Fruit fly (Drosophila melanogaster) whole organism, embryonic: ENCODE measurements around the gene alphaSnap.
A peak's percentile ranks its signal among the peaks of the same experiment; 100 is the strongest.

Source experiments
- Aef1 ChIP-seq: fragments of 200-800 bp; sonication (Bioruptor generic); IDR thresholded peaks from 3 replicates; pipeline ENCODE4 v1.3.6; 2022; ENCODE audit warnings: missing biosample characterization, missing genetic modification characterization
- B-H2 ChIP-seq: fragments of 200-800 bp; sonication (Bioruptor generic); optimal IDR thresholded peaks from 2 replicates; lab custom pipeline; 2018; ENCODE audit warnings: missing biosample characterization, mild to moderate bottlenecking, missing genetic modification characterization
- Bdp1 ChIP-seq: fragments of 200-800 bp; sonication (Bioruptor generic); optimal IDR thresholded peaks from 3 replicates; lab custom pipeline; 2016; ENCODE audit warnings: missing biosample characterization, missing genetic modification characterization
- CG10366 ChIP-seq: fragments of 200-800 bp; sonication (Bioruptor generic); IDR thresholded peaks from 2 replicates; pipeline ENCODE4 v1.3.6; 2022; ENCODE audit warnings: missing biosample characterization, missing genetic modification characterization
- CG10462 ChIP-seq: fragments of 200-800 bp; sonication (Bioruptor generic); optimal IDR thresholded peaks from 2 replicates; lab custom pipeline; 2016; ENCODE audit warnings: missing biosample characterization, missing genetic modification characterization
- CG1602 ChIP-seq: fragments of 200-800 bp; sonication (Bioruptor generic); optimal IDR thresholded peaks from 3 replicates; lab custom pipeline; 2016; ENCODE audit warnings: missing biosample characterization, missing genetic modification characterization
- CG16815 ChIP-seq: fragments of 200-800 bp; sonication (Bioruptor generic); optimal IDR thresholded peaks from 3 replicates; lab custom pipeline; 2017; ENCODE audit warnings: missing biosample characterization, mild to moderate bottlenecking, missing genetic modification characterization
- CG17912 ChIP-seq: fragments of 200-800 bp; sonication (Bioruptor generic); optimal IDR thresholded peaks from 2 replicates; lab custom pipeline; 2018; ENCODE audit warnings: missing biosample characterization, mild to moderate bottlenecking, missing genetic modification characterization
- CG18262 ChIP-seq: fragments of 200-800 bp; optimal IDR thresholded peaks from 3 replicates; lab custom pipeline; 2019; ENCODE audit warnings: missing biosample characterization, mild to moderate bottlenecking, missing genetic modification characterization, moderate library complexity
- CG18764 ChIP-seq: fragments of 200-800 bp; sonication (Bioruptor generic); optimal IDR thresholded peaks from 3 replicates; lab custom pipeline; 2016; ENCODE audit warnings: missing biosample characterization, missing genetic modification characterization
- CG2678 ChIP-seq: fragments of 200-800 bp; sonication (Bioruptor generic); optimal IDR thresholded peaks from 3 replicates; lab custom pipeline; 2019; ENCODE audit warnings: missing biosample characterization, mild to moderate bottlenecking, missing genetic modification characterization, moderate library complexity
- CG30431 ChIP-seq: fragments of 200-800 bp; sonication (Bioruptor generic); optimal IDR thresholded peaks from 2 replicates; lab custom pipeline; 2017; ENCODE audit warnings: missing biosample characterization, missing genetic modification characterization
- CG3065 ChIP-seq: fragments of 200-800 bp; sonication (Bioruptor generic); optimal IDR thresholded peaks from 2 replicates; lab custom pipeline; 2016; ENCODE audit warnings: missing biosample characterization, missing genetic modification characterization
- CG32767 ChIP-seq: fragments of 200-800 bp; sonication (Bioruptor generic); IDR thresholded peaks from 2 replicates; pipeline ENCODE4 v1.3.6; 2022; ENCODE audit warnings: missing biosample characterization, missing genetic modification characterization
- CG33213 ChIP-seq: fragments of 200-800 bp; sonication (Bioruptor generic); optimal IDR thresholded peaks from 3 replicates; lab custom pipeline; 2016; ENCODE audit warnings: missing biosample characterization, missing genetic modification characterization
- CG34376 ChIP-seq: fragments of 200-800 bp; sonication (Bioruptor generic); optimal IDR thresholded peaks from 2 replicates; lab custom pipeline; 2018; ENCODE audit warnings: missing biosample characterization, mild to moderate bottlenecking, missing genetic modification characterization
- CG3847 ChIP-seq: fragments of 200-800 bp; sonication (Bioruptor generic); IDR thresholded peaks from 2 replicates; pipeline ENCODE4 v1.3.6; 2022; ENCODE audit warnings: missing biosample characterization, missing genetic modification characterization
- CG42726 ChIP-seq: fragments of 200-800 bp; sonication (Bioruptor generic); IDR thresholded peaks from 2 replicates; pipeline ENCODE4 v1.3.6; 2022; ENCODE audit warnings: missing biosample characterization, missing genetic modification characterization; ENCODE audit not compliant: partially characterized antibody
- CG4360 ChIP-seq: fragments of 200-800 bp; sonication (Bioruptor generic); IDR thresholded peaks from 2 replicates; pipeline ENCODE4 v1.3.6; 2022; ENCODE audit warnings: missing biosample characterization, missing genetic modification characterization
- CG4424 ChIP-seq: fragments of 200-800 bp; sonication (Bioruptor generic); optimal IDR thresholded peaks from 3 replicates; lab custom pipeline; 2016; ENCODE audit warnings: missing biosample characterization, missing genetic modification characterization
- CG7372 ChIP-seq: fragments of 200-800 bp; sonication (Bioruptor generic); IDR thresholded peaks from 2 replicates; pipeline ENCODE4 v1.3.6; 2022; ENCODE audit warnings: missing biosample characterization, missing genetic modification characterization
- CG7786 ChIP-seq: fragments of 200-800 bp; sonication (Bioruptor generic); optimal IDR thresholded peaks from 2 replicates; lab custom pipeline; 2016; ENCODE audit warnings: missing biosample characterization, missing genetic modification characterization
- CG7839 ChIP-seq: fragments of 200-800 bp; sonication (Bioruptor generic); optimal IDR thresholded peaks from 3 replicates; lab custom pipeline; 2018; ENCODE audit warnings: missing biosample characterization, mild to moderate bottlenecking, missing genetic modification characterization, moderate library complexity
- CG9609 ChIP-seq: fragments of 200-800 bp; sonication (Bioruptor generic); optimal IDR thresholded peaks from 3 replicates; lab custom pipeline; 2016; ENCODE audit warnings: missing biosample characterization, missing genetic modification characterization
- CTCF ChIP-seq: fragments of 200-800 bp; sonication (Bioruptor generic); optimal IDR thresholded peaks from 2 replicates; lab custom pipeline; 2017; ENCODE audit warnings: missing biosample characterization, mild to moderate bottlenecking, missing genetic modification characterization, moderate library complexity
- Chrac-16 ChIP-seq: fragments of 200-800 bp; sonication (Bioruptor generic); optimal IDR thresholded peaks from 3 replicates; lab custom pipeline; 2016; ENCODE audit warnings: missing biosample characterization, missing genetic modification characterization
- CkIIα-i1 ChIP-seq: fragments of 200-800 bp; sonication (Bioruptor generic); IDR thresholded peaks from 2 replicates; pipeline ENCODE4 v1.3.6; 2022; ENCODE audit warnings: missing biosample characterization, missing genetic modification characterization
- Dll ChIP-seq: fragments of 200-800 bp; sonication (Bioruptor generic); IDR thresholded peaks from 4 replicates; pipeline ENCODE4 v1.3.6; 2022; ENCODE audit warnings: missing biosample characterization, missing genetic modification characterization; ENCODE audit not compliant: partially characterized antibody
- Gug ChIP-seq: fragments of 200-800 bp; sonication (Bioruptor generic); IDR thresholded peaks from 4 replicates; pipeline ENCODE4 v1.3.6; 2022; ENCODE audit warnings: missing biosample characterization, missing genetic modification characterization
- HLH4C ChIP-seq: fragments of 200-800 bp; sonication (Bioruptor generic); IDR thresholded peaks from 3 replicates; pipeline ENCODE4 v1.3.6; 2022; ENCODE audit warnings: missing biosample characterization, missing genetic modification characterization; ENCODE audit not compliant: partially characterized antibody
- Hmx ChIP-seq: fragments of 200-800 bp; sonication (Bioruptor generic); optimal IDR thresholded peaks from 2 replicates; lab custom pipeline; 2016; ENCODE audit warnings: missing biosample characterization, missing genetic modification characterization
- Hsf ChIP-seq: fragments of 200-800 bp; sonication (Bioruptor generic); optimal IDR thresholded peaks from 3 replicates; lab custom pipeline; 2016; ENCODE audit warnings: missing biosample characterization, missing genetic modification characterization
- Meics ChIP-seq: fragments of 200-800 bp; sonication (Bioruptor generic); optimal IDR thresholded peaks from 2 replicates; lab custom pipeline; 2017; ENCODE audit warnings: missing biosample characterization, mild to moderate bottlenecking, missing genetic modification characterization
- Nf-YB ChIP-seq: fragments of 200-800 bp; sonication (Bioruptor generic); optimal IDR thresholded peaks from 3 replicates; lab custom pipeline; 2019; ENCODE audit warnings: missing biosample characterization, mild to moderate bottlenecking, missing genetic modification characterization, moderate library complexity
- Rfx ChIP-seq: fragments of 200-800 bp; sonication (Bioruptor generic); IDR thresholded peaks from 2 replicates; pipeline ENCODE4 v1.3.6; 2022; ENCODE audit warnings: missing biosample characterization, missing genetic modification characterization
- Rx ChIP-seq: fragments of 200-800 bp; sonication (Bioruptor generic); IDR thresholded peaks from 2 replicates; pipeline ENCODE4 v1.3.6; 2022; ENCODE audit warnings: missing biosample characterization, missing genetic modification characterization
- Spps ChIP-seq: fragments of 200-800 bp; sonication (Bioruptor generic); optimal IDR thresholded peaks from 2 replicates; lab custom pipeline; 2018; ENCODE audit warnings: missing biosample characterization, mild to moderate bottlenecking, missing genetic modification characterization
- YL-1 ChIP-seq: fragments of 200-800 bp; sonication (Bioruptor generic); optimal IDR thresholded peaks from 3 replicates; lab custom pipeline; 2017; ENCODE audit warnings: missing biosample characterization, mild to moderate bottlenecking, missing genetic modification characterization
- aop ChIP-seq: fragments of 200-800 bp; sonication (Bioruptor generic); IDR thresholded peaks from 2 replicates; pipeline ENCODE4 v1.3.6; 2022; ENCODE audit warnings: missing biosample characterization, missing genetic modification characterization
- bab2 ChIP-seq: fragments of 200-800 bp; sonication (Bioruptor generic); optimal IDR thresholded peaks from 2 replicates; lab custom pipeline; 2016; ENCODE audit warnings: missing biosample characterization, missing genetic modification characterization
- chn ChIP-seq: fragments of 200-800 bp; sonication (Bioruptor generic); optimal IDR thresholded peaks from 2 replicates; lab custom pipeline; 2016; ENCODE audit warnings: missing biosample characterization, missing genetic modification characterization
- croc ChIP-seq: fragments of 200-800 bp; sonication (Bioruptor generic); conservative IDR thresholded peaks from 3 replicates; pipeline ENCODE4 v1.3.6; 2022; ENCODE audit warnings: missing biosample characterization, missing genetic modification characterization
- gcm ChIP-seq: fragments of 200-800 bp; sonication (Bioruptor generic); optimal IDR thresholded peaks from 2 replicates; lab custom pipeline; 2019; ENCODE audit warnings: missing biosample characterization, mild to moderate bottlenecking, missing genetic modification characterization, moderate library complexity
- gsb ChIP-seq: fragments of 200-800 bp; sonication (Bioruptor generic); IDR thresholded peaks from 2 replicates; pipeline ENCODE4 v1.3.6; 2022; ENCODE audit warnings: missing biosample characterization, missing genetic modification characterization
- inv ChIP-seq: fragments of 200-800 bp; sonication (Bioruptor generic); IDR thresholded peaks from 2 replicates; pipeline ENCODE4 v1.3.6; 2022; ENCODE audit warnings: missing biosample characterization, missing genetic modification characterization; ENCODE audit not compliant: partially characterized antibody
- nerfin-1 ChIP-seq: fragments of 200-800 bp; sonication (Bioruptor generic); optimal IDR thresholded peaks from 3 replicates; lab custom pipeline; 2019; ENCODE audit warnings: missing biosample characterization, mild to moderate bottlenecking, missing genetic modification characterization, moderate library complexity
- p53 ChIP-seq: fragments of 200-800 bp; sonication (Bioruptor generic); optimal IDR thresholded peaks from 2 replicates; lab custom pipeline; 2016; ENCODE audit warnings: missing biosample characterization, missing genetic modification characterization
- pho ChIP-seq: fragments of 200-800 bp; sonication (Bioruptor generic); optimal IDR thresholded peaks from 2 replicates; lab custom pipeline; 2016; ENCODE audit warnings: missing biosample characterization, missing genetic modification characterization
- slbo ChIP-seq: fragments of 200-800 bp; sonication (Bioruptor generic); IDR thresholded peaks from 2 replicates; pipeline ENCODE4 v1.3.6; 2022; ENCODE audit warnings: missing biosample characterization, missing genetic modification characterization
- sqz ChIP-seq: fragments of 200-800 bp; sonication (Bioruptor generic); optimal IDR thresholded peaks from 3 replicates; lab custom pipeline; 2018; ENCODE audit warnings: missing biosample characterization, mild to moderate bottlenecking, missing genetic modification characterization
- tap ChIP-seq: fragments of 200-800 bp; optimal IDR thresholded peaks from 3 replicates; lab custom pipeline; 2019; ENCODE audit warnings: missing biosample characterization, mild to moderate bottlenecking, missing genetic modification characterization, moderate library complexity
- trh ChIP-seq: fragments of 200-800 bp; sonication (Bioruptor generic); optimal IDR thresholded peaks from 2 replicates; lab custom pipeline; 2016; ENCODE audit warnings: missing biosample characterization, missing genetic modification characterization

alphaSnap gene

DNA sequence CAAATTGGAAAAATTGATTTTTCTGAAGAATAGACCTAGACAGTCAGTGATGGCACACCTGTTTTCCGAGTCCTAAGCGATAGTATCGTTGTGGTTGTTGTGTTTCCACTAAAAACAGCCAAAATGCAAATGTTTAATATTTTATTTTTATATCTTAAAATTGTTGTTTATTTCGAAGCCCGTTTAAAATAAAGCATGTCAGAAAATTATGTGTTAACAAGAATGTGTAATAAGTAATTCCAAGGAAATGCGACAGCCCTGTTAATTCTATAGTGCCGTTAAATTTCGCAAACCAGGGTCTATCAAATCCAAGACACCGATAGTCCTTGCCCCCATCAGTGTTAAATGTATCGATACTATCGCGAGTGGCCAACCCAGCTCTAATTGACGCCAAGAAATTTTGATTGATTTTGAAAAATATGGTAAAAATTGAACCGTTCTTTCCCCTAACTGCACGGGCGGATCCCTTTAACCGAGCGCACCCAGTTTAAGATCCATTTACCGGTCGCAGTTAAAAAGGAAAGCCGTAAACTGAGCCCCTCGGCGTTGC is 11.3 kb upstream of the alphaSnap start, which contains the start of gene Pex23 (continued):
- TF ChIP-seq aop (no peak), CG7372 (peak; percentile 78), bab2 (GFP tag; lab: Kevin White, UChicago) (peak; percentile 64), YL-1 (GFP tag; lab: Kevin White, UChicago) (peak; percentile 89), CG18764 (GFP tag; lab: Kevin White, UChicago) (peak; percentile 86), CG3065 (GFP tag; lab: Kevin White, UChicago) (peak; percentile 78), trh (GFP tag; lab: Kevin White, UChicago) (peak; percentile 54), CG34376 (GFP tag; lab: Kevin White, UChicago) (peak; percentile 48), gsb (GFP tag; lab: Robert Waterston, UW) (no peak), CG10366 (GFP tag; lab: Robert Waterston, UW) (peak; percentile 78), CG2678 (tag; lab: Kevin White, UChicago) (no peak), CG7839 (tag; lab: Kevin White, UChicago) (peak; percentile 71), croc (GFP tag; lab: Robert Waterston, UW) (peak; percentile 66), sqz (GFP tag; lab: Kevin White, UChicago) (no peak), Chrac-16 (GFP tag; lab: Kevin White, UChicago) (peak; percentile 85), p53 (GFP tag; lab: Kevin White, UChicago) (no peak), CG30431 (peak; percentile 42), CG42726 (GFP tag; lab: Robert Waterston, UW) (peak; percentile 94), B-H2 (GFP tag; lab: Kevin White, UChicago) (peak; percentile 66), CG3847 (GFP tag; lab: Robert Waterston, UW) (peak; percentile 82), Hsf (GFP tag; lab: Kevin White, UChicago) (peak; percentile 80), CTCF (GFP tag; lab: Kevin White, UChicago) (peak; percentile 16), CG32767 (GFP tag; lab: Robert Waterston, UW) (peak; percentile 38; the same call in 1 of the 2 replicates), Bdp1 (GFP tag; lab: Kevin White, UChicago) (peak; percentile 70), nerfin-1 (tag; lab: Kevin White, UChicago) (peak; percentile 70), Gug (peak; percentile 77; the same call in 3 of the 4 replicates), inv (GFP tag; lab: Robert Waterston, UW) (peak; percentile 99), CG18262 (tag; lab: Kevin White, UChicago) (peak; percentile 73), Hmx (GFP tag; lab: Kevin White, UChicago) (peak; percentile 14), CG33213 (GFP tag; lab: Kevin White, UChicago) (peak; percentile 76), chn (GFP tag; lab: Kevin White, UChicago) (peak; percentile 83), Nf-YB (peak; percentile 36), Rfx (GFP tag; lab: Robert Waterston, UW) (peak; percentile 89), CG4424 (peak; percentile 78), CG17912 (GFP tag; lab: Kevin White, UChicago) (peak; percentile 23), CkIIα-i1 (GFP tag; lab: Robert Waterston, UW) (0 out of 2 replicates have a peak, but pooled peaks have one; percentile 6), slbo (GFP tag; lab: Robert Waterston, UW) (peak; percentile 91), CG1602 (GFP tag; lab: Kevin White, UChicago) (peak; percentile 81), CG16815 (GFP tag; lab: Kevin White, UChicago) (peak; percentile 77), pho (peak; percentile 77), Dll (peak; percentile 99), tap (tag; lab: Kevin White, UChicago) (peak; percentile 70), CG4360 (GFP tag; lab: Robert Waterston, UW) (peak; percentile 83), Aef1 (GFP tag; lab: Robert Waterston, UW) (peak; percentile 81), gcm (GFP tag; lab: Kevin White, UChicago) (peak; percentile 77), HLH4C (GFP tag; lab: Robert Waterston, UW) (peak; percentile 96), Rx (GFP tag; lab: Robert Waterston, UW) (peak; percentile 75), Spps (tag; lab: Kevin White, UChicago) (peak; percentile 64), CG10462 (GFP tag; lab: Kevin White, UChicago) (peak; percentile 64), Meics (peak; percentile 71), CG7786 (GFP tag; lab: Kevin White, UChicago) (peak; percentile 64), CG9609 (peak; percentile 70)
